Fruit fly (Drosophila melanogaster) whole organism, adult: ENCODE results near the gene CG14933.
A peak's percentile ranks its signal among the peaks of the same experiment; 100 is the strongest.

Experiments used
- CG11617 ChIP-seq: fragments of 200-800 bp; sonication (Bioruptor generic); optimal IDR thresholded peaks from 2 replicates; lab custom pipeline; 2017; ENCODE audit warnings: mild to moderate bottlenecking, missing biosample characterization, missing genetic modification reagents, missing genetic modification characterization
- CG12768 ChIP-seq: fragments of 200-800 bp; sonication (Bioruptor generic); optimal IDR thresholded peaks from 2 replicates; lab custom pipeline; 2017; ENCODE audit warnings: missing biosample characterization, missing genetic modification characterization, mild to moderate bottlenecking, moderate library complexity, missing genetic modification reagents
- CG14711 ChIP-seq: fragments of 200-800 bp; sonication (Bioruptor generic); optimal IDR thresholded peaks from 2 replicates; lab custom pipeline; 2018; ENCODE audit warnings: missing biosample characterization, mild to moderate bottlenecking, missing genetic modification characterization, moderate library complexity
- CG1620 ChIP-seq: fragments of 200-800 bp; sonication (Bioruptor generic); optimal IDR thresholded peaks from 2 replicates; lab custom pipeline; 2016; ENCODE audit warnings: missing biosample characterization, missing genetic modification characterization
- CG33017 ChIP-seq: fragments of 200-800 bp; sonication (Bioruptor generic); optimal IDR thresholded peaks from 2 replicates; lab custom pipeline; 2018; ENCODE audit warnings: missing biosample characterization, mild to moderate bottlenecking, missing genetic modification characterization, moderate library complexity
- CG5204 ChIP-seq: fragments of 200-800 bp; sonication (Bioruptor generic); optimal IDR thresholded peaks from 2 replicates; lab custom pipeline; 2016; ENCODE audit warnings: missing biosample characterization, missing genetic modification characterization
- CG7045 ChIP-seq: fragments of 200-800 bp; sonication (Bioruptor generic); optimal IDR thresholded peaks from 2 replicates; lab custom pipeline; 2017; ENCODE audit warnings: missing biosample characterization, mild to moderate bottlenecking, missing genetic modification characterization
- CG7101 ChIP-seq: fragments of 200-800 bp; sonication (Bioruptor generic); optimal IDR thresholded peaks from 2 replicates; lab custom pipeline; 2018; ENCODE audit warnings: missing biosample characterization, mild to moderate bottlenecking, missing genetic modification characterization, moderate library complexity
- Clk ChIP-seq: fragments of 200-800 bp; sonication (Bioruptor generic); optimal IDR thresholded peaks from 2 replicates; lab custom pipeline; 2017; ENCODE audit warnings: missing biosample characterization, missing genetic modification characterization
- Crg-1 ChIP-seq: fragments of 200-800 bp; sonication (Bioruptor generic); optimal IDR thresholded peaks from 2 replicates; lab custom pipeline; 2016; ENCODE audit warnings: missing biosample characterization, missing genetic modification characterization
- Hr96 ChIP-seq: fragments of 200-800 bp; sonication (Bioruptor generic); optimal IDR thresholded peaks from 2 replicates; lab custom pipeline; 2016; ENCODE audit warnings: missing biosample characterization, missing genetic modification characterization
- Mnt ChIP-seq: fragments of 200-800 bp; sonication (Bioruptor generic); optimal IDR thresholded peaks from 2 replicates; lab custom pipeline; 2016; ENCODE audit warnings: missing biosample characterization, mild to moderate bottlenecking, missing genetic modification characterization
- bab1 ChIP-seq: fragments of 200-800 bp; sonication (Bioruptor generic); optimal IDR thresholded peaks from 3 replicates; lab custom pipeline; 2019; ENCODE audit warnings: missing biosample characterization, mild to moderate bottlenecking, missing genetic modification characterization, moderate library complexity
- cic ChIP-seq: fragments of 200-800 bp; sonication (Bioruptor generic); optimal IDR thresholded peaks from 2 replicates; lab custom pipeline; 2017; ENCODE audit warnings: missing biosample characterization, mild to moderate bottlenecking, missing genetic modification characterization, moderate library complexity
- cnc ChIP-seq, 2 experiments: fragments of >200 bp; optimal IDR thresholded peaks; 2 replicates each; lab custom pipeline; 2017
- kay ChIP-seq: fragments of 200-800 bp; sonication (Bioruptor generic); peaks from one replicate; lab custom pipeline; 2016; ENCODE audit warnings: missing biosample characterization, missing genetic modification characterization, borderline replicate concordance
- ovo ChIP-seq: fragments of 200-800 bp; sonication (Bioruptor generic); optimal IDR thresholded peaks from 2 replicates; lab custom pipeline; 2016; ENCODE audit warnings: missing biosample characterization, missing genetic modification characterization
- pad ChIP-seq: fragments of 200-800 bp; sonication (Bioruptor generic); optimal IDR thresholded peaks from 3 replicates; lab custom pipeline; 2017; ENCODE audit warnings: missing biosample characterization, missing genetic modification characterization, mild to moderate bottlenecking, moderate library complexity, missing genetic modification reagents
- tj ChIP-seq: fragments of 200-800 bp; sonication (Bioruptor generic); optimal IDR thresholded peaks from 3 replicates; lab custom pipeline; 2017; ENCODE audit warnings: missing biosample characterization, mild to moderate bottlenecking, missing genetic modification characterization, moderate library complexity
- toe ChIP-seq: fragments of 200-800 bp; sonication (Bioruptor generic); optimal IDR thresholded peaks from 2 replicates; lab custom pipeline; 2016; ENCODE audit warnings: missing biosample characterization, missing genetic modification characterization

Gene CG14933

dm6 chr2L:11806701-11807674 is 35.6 kb upstream of the CG14933 start:
- TF ChIP-seq cic (GFP tag; lab: Kevin White, UChicago) = peak; percentile 93
- peak; percentile 66 for TF ChIP-seq Hr96 (GFP tag; lab: Kevin White, UChicago)
- peak; percentile 54 for TF ChIP-seq tj (GFP tag; lab: Kevin White, UChicago)
- peak; percentile 69 for TF ChIP-seq CG33017 (tag; lab: Kevin White, UChicago)
- TF ChIP-seq bab1 = peak; percentile 41
- TF ChIP-seq CG7045 (GFP tag; lab: Kevin White, UChicago) = peak; percentile 55
- peak; percentile 17 for TF ChIP-seq Clk (GFP tag; lab: Kevin White, UChicago)
- peak; percentile 30 for TF ChIP-seq CG7101 (tag; lab: Kevin White, UChicago)
- peak; percentile 78 for TF ChIP-seq Mnt (GFP tag; lab: Kevin White, UChicago)
- no peak for TF ChIP-seq Crg-1 (GFP tag; lab: Kevin White, UChicago)
- peak; percentile 84 for TF ChIP-seq CG12768 (GFP tag; lab: Kevin White, UChicago)
- TF ChIP-seq ovo (GFP tag; lab: Kevin White, UChicago) = no peak
- peak; percentile 28 for TF ChIP-seq CG14711 (tag; lab: Kevin White, UChicago)
- TF ChIP-seq pad (GFP tag; lab: Kevin White, UChicago) = peak; percentile 17
- TF ChIP-seq CG5204 (GFP tag; lab: Kevin White, UChicago) = no peak
- no peak for TF ChIP-seq CG1620
- peak; percentile 9 for TF ChIP-seq CG11617 (GFP tag; lab: Kevin White, UChicago)
- TF ChIP-seq cnc (optimal IDR thresholded peaks at IDR 0.05; lab: Kevin White, UChicago) = no peak
- peak; percentile 23 for TF ChIP-seq toe (GFP tag; lab: Kevin White, UChicago)
- TF ChIP-seq kay (GFP tag; lab: Kevin White, UChicago) = no peak

- TF ChIP-seq Hr96 (GFP tag; lab: Kevin White, UChicago) (peak; percentile 43), pad (GFP tag; lab: Kevin White, UChicago) (peak; percentile 62), CG12768 (GFP tag; lab: Kevin White, UChicago) (peak; percentile 49), kay (GFP tag; lab: Kevin White, UChicago) (peak; percentile 15), CG5204 (GFP tag; lab: Kevin White, UChicago) (no peak), tj (GFP tag; lab: Kevin White, UChicago) (peak; percentile 44), ovo (GFP tag; lab: Kevin White, UChicago) (peak; percentile 49), toe (GFP tag; lab: Kevin White, UChicago) (no peak), CG7045 (GFP tag; lab: Kevin White, UChicago) (no peak), CG33017 (tag; lab: Kevin White, UChicago) (peak; percentile 15), cic (GFP tag; lab: Kevin White, UChicago) (peak; percentile 96), CG1620 (no peak), cnc (optimal IDR thresholded peaks at IDR 0.05; lab: Kevin White, UChicago) (no peak), Clk (GFP tag; lab: Kevin White, UChicago) (peak; percentile 35), CG11617 (GFP tag; lab: Kevin White, UChicago) (peak; percentile 23), CG14711 (tag; lab: Kevin White, UChicago) (peak; percentile 5), Crg-1 (GFP tag; lab: Kevin White, UChicago) (no peak), bab1 (peak; percentile 22), Mnt (GFP tag; lab: Kevin White, UChicago) (peak; percentile 56), CG7101 (tag; lab: Kevin White, UChicago) (peak; percentile 28)
Observed at dm6 chr2L:11807697-11808226, 34.9 kb upstream of the CG14933 start.

- TF ChIP-seq Clk (GFP tag; lab: Kevin White, UChicago) = no peak
- no peak for TF ChIP-seq bab1
- peak; percentile 32 for TF ChIP-seq toe (GFP tag; lab: Kevin White, UChicago)
- TF ChIP-seq CG5204 (GFP tag; lab: Kevin White, UChicago) = no peak
Observed at dm6 chr2L:11808327-11808701, 34.3 kb upstream of the CG14933 start.

dm6 chr2L:11808702-11809583 is 33.7 kb upstream of the CG14933 start, which contains the start of gene crol:
crol (minus strand) TSS chr2L:11809438.
- peak; percentile 13 for TF ChIP-seq tj (GFP tag; lab: Kevin White, UChicago)
- TF ChIP-seq CG7101 (tag; lab: Kevin White, UChicago) = peak; percentile 25
- peak; percentile 28 for TF ChIP-seq CG14711 (tag; lab: Kevin White, UChicago)
- TF ChIP-seq Mnt (GFP tag; lab: Kevin White, UChicago) = peak; percentile 8
- peak; percentile 66 for TF ChIP-seq cic (GFP tag; lab: Kevin White, UChicago)
- no peak for TF ChIP-seq toe (GFP tag; lab: Kevin White, UChicago)

- TF ChIP-seq CG12768 (GFP tag; lab: Kevin White, UChicago) (no peak), kay (GFP tag; lab: Kevin White, UChicago) (peak; percentile 94)
Observed at dm6 chr2L:11809823-11810222, 32.8 kb upstream of the CG14933 start.
